Worm (Caenorhabditis elegans) whole organism, L2 larva: ENCODE measurements around the gene col-164.

ENCODE experiments used
- R02D3.7 ChIP-seq: fragments of 150-350 bp; optimal IDR thresholded peaks from 2 replicates; lab custom pipeline; 2014; ENCODE audit warnings: missing biosample characterization, missing genetic modification characterization
- ama-1 ChIP-seq: fragments of 150-350 bp; optimal IDR thresholded peaks from 2 replicates; lab custom pipeline; 2018; ENCODE audit warnings: inconsistent platforms
- ceh-82 ChIP-seq: fragments of 150-350 bp; optimal IDR thresholded peaks from 2 replicates; lab custom pipeline; 2014; ENCODE audit warnings: missing biosample characterization, missing genetic modification characterization
- elt-3 ChIP-seq: sonication (generic microtip); optimal IDR thresholded peaks from 2 replicates; lab custom pipeline; 2017; ENCODE audit warnings: missing biosample characterization, missing genetic modification characterization
- lsy-2 ChIP-seq, 2 experiments: fragments of 150-350 bp in 1 of 2; sonication (generic microtip) in 1 of 2; optimal IDR thresholded peaks; 2 replicates each; lab custom pipeline; 2014 to 2017; ENCODE audit warnings: missing biosample characterization in 2 of 2, missing genetic modification characterization in 2 of 2
- nhr-11 ChIP-seq: fragments of 150-350 bp; optimal IDR thresholded peaks from 2 replicates; lab custom pipeline; 2014; ENCODE audit warnings: missing biosample characterization, missing genetic modification characterization
- nhr-237 ChIP-seq: fragments of 150-350 bp; optimal IDR thresholded peaks from 2 replicates; lab custom pipeline; 2014; ENCODE audit warnings: missing biosample characterization, missing genetic modification characterization
- skn-1 ChIP-seq: sonication (generic microtip); optimal IDR thresholded peaks from 2 replicates; lab custom pipeline; 2017; ENCODE audit warnings: missing biosample characterization, missing genetic modification characterization
- ztf-11 ChIP-seq: sonication (generic microtip); optimal IDR thresholded peaks from 2 replicates; lab custom pipeline; 2017; ENCODE audit warnings: missing biosample characterization, missing genetic modification characterization

DNA sequence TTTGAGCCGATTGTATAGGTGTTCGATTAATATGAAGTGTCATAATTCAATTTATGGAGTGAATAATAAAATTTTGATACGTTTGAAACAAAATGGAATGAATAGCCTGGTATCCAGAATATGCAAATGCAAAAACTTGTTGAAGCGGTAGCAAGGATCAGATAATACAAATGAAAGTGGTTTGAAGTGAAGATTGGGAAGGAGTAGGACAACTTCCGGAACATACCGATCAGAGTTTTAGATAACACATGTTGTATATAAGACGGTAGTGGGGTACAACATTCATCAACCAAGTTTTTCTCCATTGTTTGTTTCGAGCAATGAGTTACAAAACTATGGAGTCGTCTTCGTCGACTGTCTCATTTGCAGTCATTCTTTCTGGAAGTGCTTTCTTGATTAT is at the start of gene col-164:
- TF ChIP-seq skn-1 (no peak), elt-3 (tag; lab: Kevin White, UChicago) (no peak), ztf-11 (no peak), nhr-237 (tag; lab: Kevin White, UChicago) (no peak), ceh-82 (tag; lab: Kevin White, UChicago) (no peak), ama-1 (lab: Kevin White, UChicago) (no peak), nhr-11 (tag; lab: Kevin White, UChicago) (no peak), lsy-2 (tag; optimal IDR thresholded peaks at IDR 0.05; lab: Kevin White, UChicago) (no peak), R02D3.7 (no peak)
